Worm (Caenorhabditis elegans) whole organism, mixed stage, embryonic: ENCODE data around the gene fbxa-105.

Experiments
- pha-4 ChIP-seq: fragments of 150-350 bp; optimal IDR thresholded peaks from 2 replicates; lab custom pipeline; 2018; ENCODE audit warnings: missing biosample characterization, missing genetic modification reagents, missing genetic modification characterization
- zip-8 ChIP-seq: fragments of 150-350 bp; optimal IDR thresholded peaks from 2 replicates; lab custom pipeline; 2014; ENCODE audit warnings: missing biosample characterization, missing genetic modification characterization

DNA sequence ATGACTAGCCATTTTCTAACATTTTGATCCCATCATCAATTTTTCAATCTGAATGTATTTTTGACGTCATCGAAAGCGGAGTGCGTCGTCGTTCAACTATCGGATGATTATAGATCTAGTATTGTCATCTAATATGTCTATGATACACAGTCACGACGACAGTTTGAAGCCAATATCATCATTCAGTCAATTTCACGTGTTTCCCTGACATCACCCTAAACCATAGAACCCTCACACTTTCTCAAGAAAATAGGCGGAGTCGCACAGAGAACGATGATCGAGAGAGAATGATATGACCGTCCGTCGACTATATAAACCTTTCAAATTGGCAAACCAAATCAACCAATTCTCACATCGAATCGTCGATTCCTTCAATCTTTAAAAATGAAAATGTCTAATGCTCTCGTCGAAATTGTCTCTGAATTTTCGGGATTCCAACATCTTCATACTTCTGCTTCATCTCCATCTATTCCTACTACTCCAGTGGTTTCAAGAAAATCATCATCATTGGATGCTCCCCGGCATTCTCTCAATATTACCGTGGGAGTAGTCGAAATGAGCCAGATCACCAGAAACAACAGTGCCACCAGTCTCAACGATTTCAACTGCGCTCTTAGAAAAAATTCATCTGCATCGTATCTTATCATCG lies 24.1 kb upstream of the fbxa-105 start, which contains the start of gene F18E3.13:
- TF ChIP-seq pha-4 (tag; lab: Kevin White, UChicago) (no peak), zip-8 (no peak)
